Fruit fly (Drosophila melanogaster) whole organism: Measurements from ENCODE around the gene CG33325.

Experiments used
- CG8478 ChIP-seq: fragments of >200 bp; optimal IDR thresholded peaks from 2 replicates; lab custom pipeline; 2018; ENCODE audit warnings: inconsistent platforms
- Dll ChIP-seq: fragments of >200 bp; optimal IDR thresholded peaks from 2 replicates; lab custom pipeline; 2017
- EcR ChIP-seq, 2 experiments: fragments of >200 bp; optimal IDR thresholded peaks; 2 replicates each; lab custom pipeline; 2017; ENCODE audit warnings: missing biosample characterization in 2 of 2, missing genetic modification characterization in 2 of 2, missing genetic modification reagents in 2 of 2
- pan ChIP-seq: fragments of >200 bp; optimal IDR thresholded peaks from 2 replicates; lab custom pipeline; 2017
- psq ChIP-seq: fragments of >200 bp; optimal IDR thresholded peaks from 2 replicates; lab custom pipeline; 2017
- usp ChIP-seq: fragments of >200 bp; optimal IDR thresholded peaks from 2 replicates; lab custom pipeline; 2017; ENCODE audit warnings: missing biosample characterization, missing genetic modification characterization, mixed read lengths

DNA sequence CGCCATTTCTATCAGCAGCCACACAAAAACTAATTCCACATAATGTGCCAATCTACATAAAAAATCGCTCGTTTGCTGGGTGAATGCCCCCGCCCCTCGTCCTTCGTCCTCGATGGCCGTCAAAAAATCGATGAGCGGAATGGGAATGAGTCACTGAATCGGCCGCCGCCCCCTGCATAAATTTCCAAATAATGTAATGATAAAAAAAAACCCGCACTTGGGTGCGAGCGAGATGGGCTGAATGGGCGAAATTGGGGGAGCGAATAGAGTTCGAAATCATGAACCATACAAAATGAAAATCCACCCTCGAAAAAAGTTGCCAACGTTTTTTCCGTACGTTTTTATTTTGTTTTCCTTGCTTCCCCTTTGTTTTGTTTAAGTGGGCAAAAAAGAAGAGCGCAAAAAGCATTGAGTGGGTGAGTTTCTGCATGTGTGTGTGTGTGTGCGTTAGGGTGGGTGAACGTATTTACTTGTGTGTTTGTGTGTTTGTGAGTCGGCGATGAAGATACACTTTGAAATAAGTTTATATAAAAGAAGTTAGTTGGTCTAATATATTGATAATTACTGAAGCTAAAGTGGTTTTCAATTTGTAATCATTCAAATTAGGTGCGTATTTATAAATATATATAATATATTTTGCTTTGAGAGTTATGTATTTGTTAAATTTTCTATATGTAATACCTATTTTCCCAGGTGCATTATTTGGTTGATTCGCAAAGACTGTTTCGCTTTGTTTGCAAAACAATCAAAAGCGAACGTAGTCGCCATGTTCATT, 25.7 kb upstream of the CG33325 start:
- TF ChIP-seq usp, result no peak
- TF ChIP-seq psq (lab: Kevin White, UChicago), result no peak
- no peak for TF ChIP-seq CG8478 (lab: Kevin White, UChicago)
- TF ChIP-seq EcR (GFP tag; optimal IDR thresholded peaks at IDR 0.05; lab: Kevin White, UChicago), result no peak
- no peak for TF ChIP-seq pan (lab: Kevin White, UChicago)
- no peak for TF ChIP-seq Dll (lab: Kevin White, UChicago)
